Fruit fly (Drosophila melanogaster): ENCODE data around the gene Ir11a.

Ir11a gene

dm6 chrX:12356093-12356492 is 21.5 kb downstream of the Ir11a start:
- TF ChIP-seq achi (GFP tag; optimal IDR thresholded peaks at IDR 0.05) (no peak), dac (GFP tag; optimal IDR thresholded peaks at IDR 0.05) (no peak), esn (GFP tag; optimal IDR thresholded peaks at IDR 0.05) (no peak), CG10669 (GFP tag; optimal IDR thresholded peaks at IDR 0.05) (no peak), topi (GFP tag; optimal IDR thresholded peaks at IDR 0.05) (no peak), CG11902 (GFP tag; optimal IDR thresholded peaks at IDR 0.05) (no peak), Smox (GFP tag; optimal IDR thresholded peaks at IDR 0.05) (no peak), Ets96B (tag; optimal IDR thresholded peaks at IDR 0.05) (no peak), CG1621 (tag; optimal IDR thresholded peaks at IDR 0.05) (no peak), Hr38 (GFP tag; optimal IDR thresholded peaks at IDR 0.05) (no peak), CG8319 (GFP tag; optimal IDR thresholded peaks at IDR 0.05) (no peak), CG3032 (tag; optimal IDR thresholded peaks at IDR 0.05) (no peak), cyc (GFP tag; optimal IDR thresholded peaks at IDR 0.05) (no peak), Sox14 (GFP tag; optimal IDR thresholded peaks at IDR 0.05) (no peak)

- TF ChIP-seq CG7368 (GFP tag; optimal IDR thresholded peaks at IDR 0.05) (no peak), Blimp-1 (GFP tag; optimal IDR thresholded peaks at IDR 0.05) (no peak), topi (GFP tag; optimal IDR thresholded peaks at IDR 0.05) (no peak), CG6792 (GFP tag; optimal IDR thresholded peaks at IDR 0.05) (no peak), CG32006 (GFP tag; optimal IDR thresholded peaks at IDR 0.05) (no peak), CG8632 (GFP tag; optimal IDR thresholded peaks at IDR 0.05) (no peak)
Measured at dm6 chrX:12353433-12353832, 24.1 kb downstream of the Ir11a start.

All from whole organism, prepupa.